Worm (Caenorhabditis elegans): ENCODE data around the gene pink-1.

- TF ChIP-seq med-1 (GFP tag; optimal IDR thresholded peaks at IDR 0.05; ENCODE audit: insufficient read depth): no peak
- TF ChIP-seq T22C8.4 (GFP tag; IDR thresholded peaks at IDR 0.05): no peak
- TF ChIP-seq tab-1 (GFP tag; IDR thresholded peaks at IDR 0.05): no peak
- TF ChIP-seq klf-2 (GFP tag; conservative IDR thresholded peaks at IDR 0.05): no peak
These were observed 15.8 kb downstream of the pink-1 start, which contains the start of gene pkc-3 for ce11 chrII:5379614-5380077.

Data from whole organism, midembryonic.